Worm (Caenorhabditis elegans): Measurements from ENCODE around the gene arrd-9.

ce11 chrII:12519616-12520015 is 38.9 kb upstream of the arrd-9 start, which contains the start of gene ceh-99:
- TF ChIP-seq elt-1 (tag; optimal IDR thresholded peaks at IDR 0.05) = no peak
- no peak for TF ChIP-seq elt-2 (tag; optimal IDR thresholded peaks at IDR 0.05)
- no peak for TF ChIP-seq ceh-82 (tag; optimal IDR thresholded peaks at IDR 0.05)
- TF ChIP-seq lin-39 (tag; optimal IDR thresholded peaks at IDR 0.05) = no peak
- no peak for TF ChIP-seq zag-1 (tag; optimal IDR thresholded peaks at IDR 0.05)
- no peak for TF ChIP-seq ama-1 (optimal IDR thresholded peaks at IDR 0.05)
- TF ChIP-seq mdl-1 (tag; optimal IDR thresholded peaks at IDR 0.05) = no peak
- no peak for TF ChIP-seq unc-39 (tag; optimal IDR thresholded peaks at IDR 0.05)
